Worm (Caenorhabditis elegans) whole organism, young adult: ENCODE data around the gene acdh-11.
A peak's percentile ranks its signal among the peaks of the same experiment; 100 is the strongest.

ENCODE experiments used
- F39B2.1 ChIP-seq: fragments of 200-800 bp; sonication (Bioruptor generic); IDR thresholded peaks from 2 replicates; pipeline ENCODE4 v1.3.6; 2022; ENCODE audit warnings: missing genetic modification reagents, missing genetic modification characterization, missing compliant biosample characterization
- F49E8.2 ChIP-seq: sonication (generic microtip); optimal IDR thresholded peaks from 3 replicates; lab custom pipeline; 2017; ENCODE audit warnings: missing genetic modification characterization, mild to moderate bottlenecking, missing compliant biosample characterization, antibody characterized with exemption, moderate library complexity; ENCODE audit not compliant: insufficient read depth
- F52B5.7 ChIP-seq: sonication (generic microtip); optimal IDR thresholded peaks from 2 replicates; lab custom pipeline; 2016; ENCODE audit warnings: mild to moderate bottlenecking, missing genetic modification characterization, missing compliant biosample characterization
- F57C9.4 ChIP-seq: sonication (generic microtip); optimal IDR thresholded peaks from 2 replicates; lab custom pipeline; 2017; ENCODE audit warnings: mild to moderate bottlenecking, missing genetic modification characterization, missing compliant biosample characterization
- K11D2.4 ChIP-seq: fragments of 200-800 bp; sonication (Bioruptor generic); IDR thresholded peaks from 2 replicates; pipeline ENCODE4 v1.3.6; 2022; ENCODE audit warnings: missing genetic modification reagents, missing genetic modification characterization, missing compliant biosample characterization
- ZK185.1 ChIP-seq: sonication (generic microtip); optimal IDR thresholded peaks from 2 replicates; lab custom pipeline; 2016; ENCODE audit warnings: mild to moderate bottlenecking, missing genetic modification characterization, missing compliant biosample characterization; ENCODE audit not compliant: poor library complexity, severe bottlenecking
- atf-7 ChIP-seq: sonication (generic microtip); optimal IDR thresholded peaks from 2 replicates; lab custom pipeline; 2017; ENCODE audit warnings: mild to moderate bottlenecking, missing genetic modification characterization, missing compliant biosample characterization
- athp-1 ChIP-seq: sonication (generic microtip); optimal IDR thresholded peaks from 2 replicates; lab custom pipeline; 2017; ENCODE audit warnings: mild to moderate bottlenecking, missing genetic modification characterization, missing compliant biosample characterization
- attf-3 ChIP-seq: fragments of 200-800 bp; sonication (Bioruptor generic); conservative IDR thresholded peaks from 2 replicates; pipeline ENCODE4 v1.3.6; 2022; ENCODE audit warnings: missing genetic modification reagents, missing genetic modification characterization, missing compliant biosample characterization
- ccch-3 ChIP-seq: fragments of 200-800 bp; sonication (Bioruptor generic); optimal IDR thresholded peaks from 2 replicates; lab custom pipeline; 2018; ENCODE audit warnings: mild to moderate bottlenecking, missing genetic modification characterization, missing compliant biosample characterization
- ceh-100 ChIP-seq: fragments of 200-800 bp; sonication (Bioruptor generic); IDR thresholded peaks from 2 replicates; pipeline ENCODE4 v1.3.6; 2022; ENCODE audit warnings: missing genetic modification reagents, missing genetic modification characterization, missing compliant biosample characterization
- ceh-27 ChIP-seq: fragments of 200-800 bp; sonication (Bioruptor generic); optimal IDR thresholded peaks from 2 replicates; lab custom pipeline; 2018; ENCODE audit warnings: mild to moderate bottlenecking, missing genetic modification characterization, moderate library complexity, missing compliant biosample characterization
- ceh-40 ChIP-seq: fragments of 200-800 bp; sonication (Bioruptor generic); IDR thresholded peaks from 2 replicates; pipeline ENCODE4 v1.3.6; 2022; ENCODE audit warnings: missing genetic modification characterization, missing compliant biosample characterization
- ceh-91 ChIP-seq: fragments of 200-800 bp; sonication (Bioruptor generic); IDR thresholded peaks from 2 replicates; pipeline ENCODE4 v1.3.6; 2022; ENCODE audit warnings: missing genetic modification reagents, missing genetic modification characterization, missing compliant biosample characterization
- efl-1 ChIP-seq: fragments of 150-350 bp; optimal IDR thresholded peaks from 2 replicates; lab custom pipeline; 2014; ENCODE audit warnings: missing biosample characterization, missing genetic modification reagents, missing genetic modification characterization
- egl-44 ChIP-seq: fragments of 200-800 bp; sonication (Bioruptor generic); IDR thresholded peaks from 2 replicates; pipeline ENCODE4 v1.3.6; 2022; ENCODE audit warnings: missing genetic modification reagents, missing genetic modification characterization, missing compliant biosample characterization
- egrh-3 ChIP-seq: fragments of 200-800 bp; sonication (Bioruptor generic); IDR thresholded peaks from 2 replicates; pipeline ENCODE4 v1.3.6; 2022; ENCODE audit warnings: missing genetic modification reagents, missing genetic modification characterization, missing compliant biosample characterization
- ekl-4 ChIP-seq: fragments of 200-800 bp; sonication (Bioruptor generic); IDR thresholded peaks from 2 replicates; pipeline ENCODE4 v1.3.6; 2022; ENCODE audit warnings: missing genetic modification reagents, missing genetic modification characterization, missing compliant biosample characterization
- hmg-1.2 ChIP-seq: fragments of 200-800 bp; sonication (Bioruptor generic); IDR thresholded peaks from 2 replicates; pipeline ENCODE4 v1.3.6; 2022; ENCODE audit warnings: missing genetic modification reagents, missing genetic modification characterization, missing compliant biosample characterization
- hmg-20 ChIP-seq: fragments of 200-800 bp; sonication (Bioruptor generic); IDR thresholded peaks from 2 replicates; pipeline ENCODE4 v1.3.6; 2022; ENCODE audit warnings: missing genetic modification reagents, missing genetic modification characterization, missing compliant biosample characterization
- lin-26 ChIP-seq: fragments of 200-800 bp; sonication (Bioruptor generic); IDR thresholded peaks from 2 replicates; pipeline ENCODE4 v1.3.6; 2022; ENCODE audit warnings: missing genetic modification reagents, missing genetic modification characterization, missing compliant biosample characterization
- lsy-27 ChIP-seq: sonication (generic microtip); optimal IDR thresholded peaks from 2 replicates; lab custom pipeline; 2017; ENCODE audit warnings: missing genetic modification characterization, mild to moderate bottlenecking, missing compliant biosample characterization, antibody characterized with exemption, missing genotype, borderline replicate concordance; ENCODE audit not compliant: insufficient read depth
- mel-28 ChIP-seq: sonication (generic microtip); optimal IDR thresholded peaks from 2 replicates; lab custom pipeline; 2016; ENCODE audit warnings: borderline replicate concordance, mild to moderate bottlenecking, missing genetic modification characterization, missing compliant biosample characterization
- mes-4 ChIP-seq: sonication (generic microtip); optimal IDR thresholded peaks from 2 replicates; lab custom pipeline; 2016; ENCODE audit warnings: missing genotype, missing genetic modification characterization, missing compliant biosample characterization
- mxl-1 ChIP-seq: sonication (generic microtip); optimal IDR thresholded peaks from 2 replicates; lab custom pipeline; 2016; ENCODE audit warnings: missing genetic modification characterization, missing compliant biosample characterization
- nfya-2 ChIP-seq: fragments of 200-800 bp; sonication (Bioruptor generic); IDR thresholded peaks from 2 replicates; pipeline ENCODE4 v1.3.6; 2022; ENCODE audit warnings: missing genetic modification reagents, missing genetic modification characterization, missing compliant biosample characterization
- nfyb-1 ChIP-seq: fragments of 200-800 bp; sonication (Bioruptor generic); IDR thresholded peaks from 2 replicates; pipeline ENCODE4 v1.3.6; 2022; ENCODE audit warnings: missing genetic modification reagents, missing genetic modification characterization, missing compliant biosample characterization
- nhr-27 ChIP-seq: fragments of 200-800 bp; sonication (Bioruptor generic); optimal IDR thresholded peaks from 2 replicates; lab custom pipeline; 2018; ENCODE audit warnings: mild to moderate bottlenecking, missing genetic modification characterization, moderate library complexity, missing compliant biosample characterization
- nhr-80 ChIP-seq: sonication (generic microtip); optimal IDR thresholded peaks from 2 replicates; lab custom pipeline; 2016; ENCODE audit warnings: missing genetic modification characterization, missing compliant biosample characterization
- rec-8 ChIP-seq, 2 experiments: sonication (generic microtip); optimal IDR thresholded peaks; 2 replicates each; lab custom pipeline; 2016; ENCODE audit warnings: mild to moderate bottlenecking in 2 of 2, missing genetic modification characterization in 2 of 2, missing genetic modification reagents in 2 of 2, missing genotype in 2 of 2, missing biosample characterization in 1 of 2, missing compliant biosample characterization in 1 of 2, moderate library complexity in 1 of 2
- sdz-38 ChIP-seq: sonication (generic microtip); optimal IDR thresholded peaks from 2 replicates; lab custom pipeline; 2016; ENCODE audit warnings: missing genotype, missing genetic modification characterization, missing compliant biosample characterization
- snpc-4 ChIP-seq, 5 experiments: fragments of 150-350 bp in 1 of 5; sonication (generic microtip) in 4 of 5; optimal IDR thresholded peaks; 2 replicates each; lab custom pipeline; 2014 to 2018; ENCODE audit warnings: missing genetic modification characterization in 5 of 5, missing biosample characterization in 3 of 5, antibody characterized with exemption in 2 of 5, mild to moderate bottlenecking in 2 of 5, missing compliant biosample characterization in 2 of 5, missing genotype in 2 of 5, moderate library complexity in 2 of 5, missing genetic modification reagents in 1 of 5
- somi-1 ChIP-seq: fragments of 200-800 bp; sonication (Bioruptor generic); optimal IDR thresholded peaks from 2 replicates; lab custom pipeline; 2018; ENCODE audit warnings: mild to moderate bottlenecking, missing genetic modification characterization, missing compliant biosample characterization
- unc-130 ChIP-seq: sonication (generic microtip); optimal IDR thresholded peaks from 2 replicates; lab custom pipeline; 2016; ENCODE audit warnings: missing genetic modification reagents, missing genetic modification characterization, missing compliant biosample characterization
- zfh-2 ChIP-seq: fragments of 200-800 bp; sonication (Bioruptor generic); conservative IDR thresholded peaks from 2 replicates; pipeline ENCODE4 v1.3.6; 2022; ENCODE audit warnings: missing genetic modification reagents, missing genetic modification characterization, missing compliant biosample characterization
- ztf-26 ChIP-seq: sonication (generic microtip); optimal IDR thresholded peaks from 2 replicates; lab custom pipeline; 2017; ENCODE audit warnings: missing genetic modification characterization, missing compliant biosample characterization

Gene acdh-11

ce11 chrIII:10583483-10583882 lies 17.4 kb downstream of the acdh-11 start:
- TF ChIP-seq ceh-40 (GFP tag; lab: Robert Waterston, UW) = no peak
- TF ChIP-seq lin-26 = 0 out of 2 replicates have a peak, but pooled peaks have one; percentile 25
- no peak for TF ChIP-seq F49E8.2 (tag; lab: Kevin White, UChicago)
- no peak for TF ChIP-seq F57C9.4 (tag; lab: Kevin White, UChicago)
- no peak for TF ChIP-seq mes-4 (tag; lab: Kevin White, UChicago)
- TF ChIP-seq hmg-20 (GFP tag; lab: Robert Waterston, UW) = no peak

ce11 chrIII:10586243-10586642 lies 20.2 kb downstream of the acdh-11 start, which contains the start of gene Y45F3A.5:
Y45F3A.5 (minus strand) TSS chrIII:10586343.
- TF ChIP-seq ztf-26 = no peak
- no peak for TF ChIP-seq nhr-27 (tag; lab: Kevin White, UChicago)
- TF ChIP-seq ekl-4 (GFP tag; lab: Robert Waterston, UW) = no peak
- no peak for TF ChIP-seq F57C9.4 (tag; lab: Kevin White, UChicago)
- TF ChIP-seq egrh-3 (GFP tag; lab: Robert Waterston, UW) = no peak
- TF ChIP-seq F39B2.1 (GFP tag; lab: Robert Waterston, UW) = no peak
- no peak for TF ChIP-seq nfya-2 (GFP tag; lab: Robert Waterston, UW)
- no peak for TF ChIP-seq ceh-91
- no peak for TF ChIP-seq efl-1 (GFP tag; lab: Kevin White, UChicago)
- TF ChIP-seq atf-7 (tag; lab: Kevin White, UChicago) = no peak
- no peak for TF ChIP-seq F49E8.2 (tag; lab: Kevin White, UChicago)
- no peak for TF ChIP-seq athp-1
- TF ChIP-seq mxl-1 (tag; lab: Kevin White, UChicago) = no peak
- no peak for TF ChIP-seq hmg-1.2
- TF ChIP-seq unc-130 (GFP tag; lab: Kevin White, UChicago) = no peak
- no peak for TF ChIP-seq ccch-3 (GFP tag; lab: Kevin White, UChicago)
- no peak for TF ChIP-seq mes-4 (tag; lab: Kevin White, UChicago)
- no peak for TF ChIP-seq lsy-27 (tag; lab: Kevin White, UChicago)
- TF ChIP-seq sdz-38 (tag; lab: Kevin White, UChicago) = no peak

ce11 chrIII:10592074-10592473 lies 26.0 kb downstream of the acdh-11 start:
- TF ChIP-seq egl-44 (GFP tag; lab: Robert Waterston, UW) (no peak), ZK185.1 (no peak), somi-1 (GFP tag; lab: Kevin White, UChicago) (no peak), attf-3 (GFP tag; lab: Robert Waterston, UW) (no peak), zfh-2 (peak; percentile 76), ceh-100 (GFP tag; lab: Robert Waterston, UW) (no peak), snpc-4 (GFP tag; optimal IDR thresholded peaks at IDR 0.05; lab: Kevin White, UChicago) (peak; percentile 49), snpc-4 (tag; optimal IDR thresholded peaks at IDR 0.05; lab: Kevin White, UChicago) (no peak)
- TF ChIP-seq, all 124 proteins: peak for 2

ce11 chrIII:10592729-10593128 lies 26.7 kb downstream of the acdh-11 start, which contains the start of gene Y45F3A.8:
Y45F3A.8 (minus strand) TSS chrIII:10592829.
- no peak for TF ChIP-seq lsy-27 (tag; lab: Kevin White, UChicago)
- TF ChIP-seq F52B5.7 (tag; lab: Kevin White, UChicago) = no peak
- no peak for TF ChIP-seq ceh-27
- TF ChIP-seq ceh-100 (GFP tag; lab: Robert Waterston, UW) = no peak
- no peak for TF ChIP-seq lin-26
- TF ChIP-seq nhr-80 (tag; lab: Kevin White, UChicago) = no peak
- no peak for TF ChIP-seq rec-8 (tag; optimal IDR thresholded peaks at IDR 0.05; lab: Kevin White, UChicago)
- no peak for TF ChIP-seq nfyb-1 (GFP tag; lab: Robert Waterston, UW)
- no peak for TF ChIP-seq unc-130 (GFP tag; lab: Kevin White, UChicago)
- no peak for TF ChIP-seq K11D2.4 (GFP tag; lab: Robert Waterston, UW)
- TF ChIP-seq mel-28 = no peak
